Worm (Caenorhabditis elegans): ENCODE measurements around the gene sel-2.

DNA sequence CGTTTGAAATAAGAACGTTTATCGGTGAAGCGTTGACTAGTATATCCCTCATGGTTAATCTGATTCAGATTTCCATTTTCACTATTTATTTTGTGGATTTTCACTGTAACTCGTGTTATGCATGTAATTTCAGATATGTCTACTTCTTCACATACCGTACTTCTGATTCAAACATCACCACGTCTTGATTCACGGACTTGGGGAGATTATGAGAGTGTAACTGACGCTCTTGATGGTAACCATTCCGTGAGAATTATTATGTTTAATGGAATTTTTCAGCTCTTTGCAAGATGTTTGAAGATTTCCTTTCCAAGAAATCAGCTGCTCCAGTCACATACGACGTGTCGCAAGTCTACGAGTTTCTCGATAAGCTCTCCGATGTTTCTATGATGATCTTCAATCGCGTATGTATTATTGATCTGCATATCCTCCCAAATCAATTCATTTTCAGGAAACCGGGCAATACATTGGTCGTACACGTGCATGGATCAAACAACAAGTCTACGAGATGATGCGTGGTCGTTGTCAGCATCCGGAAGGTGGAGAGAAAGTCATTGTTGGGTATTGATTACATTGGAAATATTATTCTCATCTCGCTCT, 19.0 kb downstream of the sel-2 start, which contains the start of gene erh-2:
- no peak for TF ChIP-seq nhr-11 (tag; optimal IDR thresholded peaks at IDR 0.05)
- no peak for TF ChIP-seq jun-1 (tag; optimal IDR thresholded peaks at IDR 0.05)
- no peak for TF ChIP-seq aha-1 (tag)
- no peak for TF ChIP-seq pha-4 (GFP tag; IDR thresholded peaks at IDR 0.05)
- no peak for TF ChIP-seq pha-4 (tag; optimal IDR thresholded peaks at IDR 0.05)
- TF ChIP-seq ceh-82 (tag; optimal IDR thresholded peaks at IDR 0.05): no peak
- no peak for TF ChIP-seq attf-4 (tag; optimal IDR thresholded peaks at IDR 0.05)
- no peak for TF ChIP-seq daf-12 (tag; optimal IDR thresholded peaks at IDR 0.05)
